Worm (Caenorhabditis elegans): ENCODE data around the gene pfk-1.2.

- TF ChIP-seq tbx-2 (tag; optimal IDR thresholded peaks at IDR 0.05) (no peak), nhr-11 (tag; optimal IDR thresholded peaks at IDR 0.05) (no peak), unc-39 (tag; optimal IDR thresholded peaks at IDR 0.05) (no peak), nhr-25 (tag; optimal IDR thresholded peaks at IDR 0.05) (no peak)
These were observed 23.9 kb upstream of the pfk-1.2 start, which contains the start of gene acs-14 for ce11 chrV:9507742-9508141.
